Fruit fly (Drosophila melanogaster): ENCODE measurements around the gene CG11668.

dm6 chr3R:13041750-13042149 is 3.6 kb downstream of the CG11668 start, which contains the start of gene CG11670:
- TF ChIP-seq CG8478 (optimal IDR thresholded peaks at IDR 0.05) (no peak), CTCF (optimal IDR thresholded peaks at IDR 0.05) (no peak)

Data from S2 (cell line).